Fruit fly (Drosophila melanogaster) whole organism, embryonic: ENCODE data around the gene msd1.

ENCODE experiments used
- CG1024 ChIP-seq: fragments of 200-800 bp; sonication (Bioruptor generic); IDR thresholded peaks from 2 replicates; pipeline ENCODE4 v1.3.6; 2022; ENCODE audit warnings: missing biosample characterization, missing genetic modification characterization
- CG10543 ChIP-seq: fragments of 200-800 bp; sonication (Bioruptor generic); optimal IDR thresholded peaks from 3 replicates; lab custom pipeline; 2017; ENCODE audit warnings: missing biosample characterization, mild to moderate bottlenecking, missing genetic modification characterization, moderate library complexity
- CG10979 ChIP-seq: fragments of 200-800 bp; sonication (Bioruptor generic); optimal IDR thresholded peaks from 2 replicates; lab custom pipeline; 2018; ENCODE audit warnings: missing biosample characterization, mild to moderate bottlenecking, missing genetic modification characterization, moderate library complexity
- CG11398 ChIP-seq: fragments of 200-800 bp; sonication (Bioruptor generic); optimal IDR thresholded peaks from 2 replicates; lab custom pipeline; 2016; ENCODE audit warnings: missing biosample characterization, missing genetic modification characterization
- CG12659 ChIP-seq: fragments of 200-800 bp; sonication (Bioruptor generic); optimal IDR thresholded peaks from 3 replicates; lab custom pipeline; 2017; ENCODE audit warnings: mild to moderate bottlenecking, missing biosample characterization, missing genetic modification reagents, missing genetic modification characterization
- CG13424 ChIP-seq: fragments of 200-800 bp; sonication (Bioruptor generic); optimal IDR thresholded peaks from 2 replicates; lab custom pipeline; 2019; ENCODE audit warnings: missing biosample characterization, mild to moderate bottlenecking, missing genetic modification characterization, moderate library complexity
- CG14860 ChIP-seq: fragments of 200-800 bp; sonication (Bioruptor generic); IDR thresholded peaks from 3 replicates; pipeline ENCODE4 v1.3.6; 2022; ENCODE audit warnings: missing biosample characterization, missing genetic modification characterization; ENCODE audit not compliant: partially characterized antibody
- CG1529 ChIP-seq: fragments of 200-800 bp; sonication (Bioruptor generic); optimal IDR thresholded peaks from 3 replicates; lab custom pipeline; 2018; ENCODE audit warnings: missing biosample characterization, missing genetic modification characterization
- CG15514 ChIP-seq: fragments of 200-800 bp; sonication (Bioruptor generic); optimal IDR thresholded peaks from 3 replicates; lab custom pipeline; 2017; ENCODE audit warnings: missing biosample characterization, missing genetic modification characterization, mild to moderate bottlenecking, moderate library complexity, missing genetic modification reagents
- CG1603 ChIP-seq: fragments of 200-800 bp; sonication (Bioruptor generic); optimal IDR thresholded peaks from 2 replicates; lab custom pipeline; 2019; ENCODE audit warnings: missing biosample characterization, mild to moderate bottlenecking, missing genetic modification characterization, moderate library complexity
- CG17568 ChIP-seq: fragments of 200-800 bp; sonication (Bioruptor generic); optimal IDR thresholded peaks from 2 replicates; lab custom pipeline; 2018; ENCODE audit warnings: missing biosample characterization, mild to moderate bottlenecking, missing genetic modification characterization, moderate library complexity
- CG2199 ChIP-seq: fragments of 200-800 bp; sonication (Bioruptor generic); IDR thresholded peaks from 3 replicates; pipeline ENCODE4 v1.3.6; 2022; ENCODE audit warnings: missing biosample characterization, missing genetic modification characterization
- CG2889 ChIP-seq: fragments of 200-800 bp; sonication (Bioruptor generic); IDR thresholded peaks from 3 replicates; pipeline ENCODE4 v1.3.6; 2022; ENCODE audit warnings: missing biosample characterization, missing genetic modification characterization
- CG31388 ChIP-seq: fragments of 200-800 bp; sonication (Bioruptor generic); optimal IDR thresholded peaks from 2 replicates; lab custom pipeline; 2016; ENCODE audit warnings: missing biosample characterization, missing genetic modification characterization
- CG31441 ChIP-seq: fragments of 200-800 bp; sonication (Bioruptor generic); IDR thresholded peaks from 2 replicates; pipeline ENCODE4 v1.3.6; 2022; ENCODE audit warnings: missing biosample characterization, missing genetic modification characterization
- CG4404 ChIP-seq: fragments of 200-800 bp; sonication (Bioruptor generic); IDR thresholded peaks from 2 replicates; pipeline ENCODE4 v1.3.6; 2022; ENCODE audit warnings: missing biosample characterization, missing genetic modification characterization
- CG7928 ChIP-seq: fragments of 200-800 bp; sonication (Bioruptor generic); optimal IDR thresholded peaks from 2 replicates; lab custom pipeline; 2017; ENCODE audit warnings: missing biosample characterization, mild to moderate bottlenecking, missing genetic modification characterization
- CG8281 ChIP-seq: fragments of 200-800 bp; sonication (Bioruptor generic); optimal IDR thresholded peaks from 2 replicates; lab custom pipeline; 2018; ENCODE audit warnings: missing biosample characterization, mild to moderate bottlenecking, missing genetic modification characterization, moderate library complexity
- CG8765 ChIP-seq: fragments of 200-800 bp; sonication (Bioruptor generic); IDR thresholded peaks from 2 replicates; pipeline ENCODE4 v1.3.6; 2022; ENCODE audit warnings: missing biosample characterization, missing genetic modification characterization
- Chrac-16 ChIP-seq: fragments of 200-800 bp; sonication (Bioruptor generic); optimal IDR thresholded peaks from 3 replicates; lab custom pipeline; 2016; ENCODE audit warnings: missing biosample characterization, missing genetic modification characterization
- Doc3 ChIP-seq: fragments of 200-800 bp; sonication (Bioruptor generic); IDR thresholded peaks from 3 replicates; pipeline ENCODE4 v1.3.6; 2022; ENCODE audit warnings: missing biosample characterization, missing genetic modification characterization; ENCODE audit not compliant: partially characterized antibody
- Ets65A ChIP-seq: fragments of 200-800 bp; sonication (Bioruptor generic); peaks from one replicate; lab custom pipeline; 2016; ENCODE audit warnings: missing biosample characterization, missing genetic modification characterization
- Hand ChIP-seq: fragments of 200-800 bp; sonication (Bioruptor generic); optimal IDR thresholded peaks from 2 replicates; lab custom pipeline; 2017; ENCODE audit warnings: mild to moderate bottlenecking, missing biosample characterization, missing genetic modification reagents, missing genetic modification characterization
- Lhr ChIP-seq: fragments of 200-800 bp; sonication (Bioruptor generic); optimal IDR thresholded peaks from 3 replicates; lab custom pipeline; 2017; ENCODE audit warnings: mild to moderate bottlenecking, missing biosample characterization, missing genetic modification reagents, missing genetic modification characterization
- Med ChIP-seq: fragments of 200-800 bp; sonication (Bioruptor generic); peaks from one replicate; lab custom pipeline; 2016; ENCODE audit warnings: missing biosample characterization, missing genetic modification characterization, mild to moderate bottlenecking, inconsistent platforms, moderate library complexity
- Sox102F ChIP-seq: fragments of 200-800 bp; sonication (Bioruptor generic); optimal IDR thresholded peaks from 2 replicates; lab custom pipeline; 2018; ENCODE audit warnings: missing biosample characterization, mild to moderate bottlenecking, missing genetic modification characterization, moderate library complexity
- ac ChIP-seq: fragments of 200-800 bp; sonication (Bioruptor generic); optimal IDR thresholded peaks from 3 replicates; lab custom pipeline; 2017; ENCODE audit warnings: missing biosample characterization, mild to moderate bottlenecking, missing genetic modification characterization
- ap ChIP-seq: fragments of 200-800 bp; sonication (Bioruptor generic); IDR thresholded peaks from 2 replicates; pipeline ENCODE4 v1.3.6; 2022; ENCODE audit warnings: missing biosample characterization, missing genetic modification characterization
- ara ChIP-seq: fragments of 200-800 bp; sonication (Bioruptor generic); IDR thresholded peaks from 2 replicates; pipeline ENCODE4 v1.3.6; 2022; ENCODE audit warnings: missing biosample characterization, missing genetic modification characterization
- bowl ChIP-seq: fragments of 200-800 bp; sonication (Bioruptor generic); IDR thresholded peaks from 2 replicates; pipeline ENCODE4 v1.3.6; 2022; ENCODE audit warnings: missing biosample characterization, missing genetic modification characterization
- cad ChIP-seq: fragments of >200 bp; optimal IDR thresholded peaks from 2 replicates; lab custom pipeline; 2017; ENCODE audit warnings: missing biosample characterization, missing genetic modification characterization
- ci ChIP-seq: fragments of 200-800 bp; sonication (Bioruptor generic); IDR thresholded peaks from 3 replicates; pipeline ENCODE4 v1.3.6; 2022; ENCODE audit warnings: missing biosample characterization, missing genetic modification characterization
- danr ChIP-seq: fragments of 200-800 bp; sonication (Bioruptor generic); IDR thresholded peaks from 2 replicates; pipeline ENCODE4 v1.3.6; 2022; ENCODE audit warnings: missing biosample characterization, missing genetic modification characterization
- dmrt11E ChIP-seq: fragments of 200-800 bp; sonication (Bioruptor generic); optimal IDR thresholded peaks from 3 replicates; lab custom pipeline; 2018; ENCODE audit warnings: missing biosample characterization, mild to moderate bottlenecking, missing genetic modification characterization, moderate library complexity
- gem ChIP-seq: fragments of 200-800 bp; sonication (Bioruptor generic); optimal IDR thresholded peaks from 2 replicates; lab custom pipeline; 2019; ENCODE audit warnings: missing biosample characterization, mild to moderate bottlenecking, missing genetic modification characterization, moderate library complexity
- hbn ChIP-seq: fragments of 200-800 bp; sonication (Bioruptor generic); IDR thresholded peaks from 2 replicates; pipeline ENCODE4 v1.3.6; 2022; ENCODE audit warnings: missing biosample characterization, missing genetic modification characterization; ENCODE audit not compliant: partially characterized antibody
- lab ChIP-seq: fragments of 200-800 bp; sonication (Bioruptor generic); optimal IDR thresholded peaks from 3 replicates; lab custom pipeline; 2017; ENCODE audit warnings: missing biosample characterization, missing genetic modification characterization, mild to moderate bottlenecking, moderate library complexity, missing genetic modification reagents
- lola ChIP-seq, 3 experiments: fragments of >200 bp in 2 of 3; fragments of 200-800 bp in 1 of 3; sonication (Bioruptor generic) in 1 of 3; optimal IDR thresholded peaks; 2 replicates each; lab custom pipeline; 2017 to 2019; ENCODE audit warnings: missing biosample characterization in 3 of 3, missing genetic modification characterization in 3 of 3, mild to moderate bottlenecking in 1 of 3, moderate library complexity in 1 of 3
- maf-S ChIP-seq: fragments of 200-800 bp; sonication (Bioruptor generic); optimal IDR thresholded peaks from 2 replicates; lab custom pipeline; 2016; ENCODE audit warnings: missing biosample characterization, missing genetic modification characterization
- mam ChIP-seq: fragments of 200-800 bp; sonication (Bioruptor generic); optimal IDR thresholded peaks from 3 replicates; lab custom pipeline; 2016; ENCODE audit warnings: missing biosample characterization, missing genetic modification characterization
- odd ChIP-seq: fragments of 200-800 bp; sonication (Bioruptor generic); optimal IDR thresholded peaks from 2 replicates; lab custom pipeline; 2017; ENCODE audit warnings: missing biosample characterization, mild to moderate bottlenecking, missing genetic modification characterization
- pita ChIP-seq: fragments of 200-800 bp; sonication (Bioruptor generic); optimal IDR thresholded peaks from 2 replicates; lab custom pipeline; 2017; ENCODE audit warnings: missing biosample characterization, mild to moderate bottlenecking, missing genetic modification characterization
- sens-2 ChIP-seq: fragments of 200-800 bp; sonication (Bioruptor generic); IDR thresholded peaks from 2 replicates; pipeline ENCODE4 v1.3.6; 2022; ENCODE audit warnings: missing biosample characterization, missing genetic modification characterization
- sima ChIP-seq: fragments of 200-800 bp; sonication (Bioruptor generic); optimal IDR thresholded peaks from 2 replicates; lab custom pipeline; 2016; ENCODE audit warnings: missing biosample characterization, missing genetic modification characterization
- so ChIP-seq: fragments of 200-800 bp; sonication (Bioruptor generic); IDR thresholded peaks from 3 replicates; pipeline ENCODE4 v1.3.6; 2022; ENCODE audit warnings: missing biosample characterization, missing genetic modification characterization
- ssp ChIP-seq: fragments of 200-800 bp; sonication (Bioruptor generic); IDR thresholded peaks from 2 replicates; pipeline ENCODE4 v1.3.6; 2022; ENCODE audit warnings: missing biosample characterization, missing genetic modification characterization
- unc-4 ChIP-seq: fragments of 200-800 bp; sonication (Bioruptor generic); IDR thresholded peaks from 2 replicates; pipeline ENCODE4 v1.3.6; 2022; ENCODE audit warnings: missing biosample characterization, missing genetic modification characterization; ENCODE audit not compliant: partially characterized antibody
- zen ChIP-seq: fragments of 200-800 bp; sonication (Bioruptor generic); optimal IDR thresholded peaks from 3 replicates; lab custom pipeline; 2018; ENCODE audit warnings: missing biosample characterization, mild to moderate bottlenecking, missing genetic modification characterization, moderate library complexity
- zf30C ChIP-seq: fragments of 200-800 bp; sonication (Bioruptor generic); optimal IDR thresholded peaks from 3 replicates; lab custom pipeline; 2018; ENCODE audit warnings: missing biosample characterization, mild to moderate bottlenecking, missing genetic modification characterization

The msd1 gene

dm6 chr3L:1354214-1354613, 22.7 kb downstream of the msd1 start (continued):
- TF ChIP-seq maf-S (GFP tag; lab: Kevin White, UChicago) (no peak), pita (GFP tag; lab: Kevin White, UChicago) (no peak), Med (peak; percentile 37), Sox102F (GFP tag; lab: Kevin White, UChicago) (no peak), Lhr (GFP tag; lab: Kevin White, UChicago) (no peak), CG1529 (no peak), sima (GFP tag; lab: Kevin White, UChicago) (no peak), ap (no peak), so (GFP tag; lab: Robert Waterston, UW) (0 out of 3 replicates have a peak, but pooled peaks have one; percentile 54), CG1024 (GFP tag; lab: Robert Waterston, UW) (no peak)
- TF ChIP-seq, all 482 proteins: peak for 6

dm6 chr3L:1358338-1358737, 26.8 kb downstream of the msd1 start:
- TF ChIP-seq zen (tag; lab: Kevin White, UChicago) = peak; percentile 51
- no peak for TF ChIP-seq CG15514
- TF ChIP-seq CG2199 = no peak
- TF ChIP-seq ara (GFP tag; lab: Robert Waterston, UW) = peak; percentile 43; the same call in 1 of the 2 replicates
- no peak for TF ChIP-seq CG7928 (GFP tag; lab: Kevin White, UChicago)
- TF ChIP-seq sens-2 (GFP tag; lab: Robert Waterston, UW) = peak; percentile 25; the same call in 1 of the 2 replicates
- TF ChIP-seq CG4404 (GFP tag; lab: Robert Waterston, UW) = peak; percentile 79
- no peak for TF ChIP-seq CG10543 (GFP tag; lab: Kevin White, UChicago)
- no peak for TF ChIP-seq CG14860 (GFP tag; lab: Robert Waterston, UW)
- no peak for TF ChIP-seq Doc3 (GFP tag; lab: Robert Waterston, UW)
- TF ChIP-seq bowl (GFP tag; lab: Robert Waterston, UW) = no peak
- no peak for TF ChIP-seq lab (GFP tag; lab: Kevin White, UChicago)
- no peak for TF ChIP-seq ci (GFP tag; lab: Robert Waterston, UW)
- no peak for TF ChIP-seq Hand
- peak in 1 of 3 experiments; percentile 16 for TF ChIP-seq lola (GFP tag; optimal IDR thresholded peaks at IDR 0.05; lab: Kevin White, UChicago)
- TF ChIP-seq zf30C (GFP tag; lab: Kevin White, UChicago) = peak; percentile 67
- TF ChIP-seq CG8765 (GFP tag; lab: Robert Waterston, UW) = peak; percentile 59; the same call in 1 of the 2 replicates
- TF ChIP-seq Ets65A (GFP tag; lab: Kevin White, UChicago) = peak; percentile 56
- no peak for TF ChIP-seq hbn (GFP tag; lab: Robert Waterston, UW)
- no peak for TF ChIP-seq CG8281 (tag; lab: Kevin White, UChicago)
- TF ChIP-seq cad = no peak
- TF ChIP-seq gem = peak; percentile 10
- no peak for TF ChIP-seq CG13424 (tag; lab: Kevin White, UChicago)
- peak; percentile 33 for TF ChIP-seq CG10979 (tag; lab: Kevin White, UChicago)
- TF ChIP-seq Chrac-16 (GFP tag; lab: Kevin White, UChicago) = peak; percentile 1
- TF ChIP-seq CG11398 (GFP tag; lab: Kevin White, UChicago) = no peak
- no peak for TF ChIP-seq danr (GFP tag; lab: Robert Waterston, UW)
- no peak for TF ChIP-seq CG2889 (GFP tag; lab: Robert Waterston, UW)
- no peak for TF ChIP-seq odd (GFP tag; lab: Kevin White, UChicago)
- TF ChIP-seq unc-4 (GFP tag; lab: Robert Waterston, UW) = no peak
- TF ChIP-seq CG31441 (GFP tag; lab: Robert Waterston, UW) = no peak
- no peak for TF ChIP-seq CG31388
- TF ChIP-seq ac (GFP tag; lab: Kevin White, UChicago) = peak; percentile 62
- no peak for TF ChIP-seq mam (GFP tag; lab: Kevin White, UChicago)
- peak; percentile 36 for TF ChIP-seq dmrt11E (tag; lab: Kevin White, UChicago)
- TF ChIP-seq CG17568 (GFP tag; lab: Kevin White, UChicago) = no peak
- TF ChIP-seq ssp (GFP tag; lab: Robert Waterston, UW) = peak; percentile 7; the same call in 1 of the 2 replicates
- peak; percentile 29 for TF ChIP-seq CG1603 (tag; lab: Kevin White, UChicago)
- no peak for TF ChIP-seq CG12659 (GFP tag; lab: Kevin White, UChicago)
